Worm (Caenorhabditis elegans) whole organism, early embryonic: Measurements from ENCODE around the gene fezf-1.
A peak's percentile ranks its signal among the peaks of the same experiment; 100 is the strongest.
"Not testable (repeated sequence)": the region's sequence is repeated elsewhere in the genome, so short reads cannot be mapped to it uniquely, and the experiment has no call there.

Experiments
- B0310.2 ChIP-seq: sonication (generic microtip); optimal IDR thresholded peaks from 2 replicates; lab custom pipeline; 2016; ENCODE audit warnings: mild to moderate bottlenecking, missing genetic modification characterization, missing compliant biosample characterization
- F13C5.2 ChIP-seq: sonication (generic microtip); optimal IDR thresholded peaks from 2 replicates; lab custom pipeline; 2017; ENCODE audit warnings: mild to moderate bottlenecking, missing genetic modification characterization, inconsistent platforms, missing compliant biosample characterization
- aly-1 ChIP-seq: sonication (generic microtip); optimal IDR thresholded peaks from 2 replicates; lab custom pipeline; 2016; ENCODE audit warnings: missing genetic modification characterization, missing compliant biosample characterization
- ama-1 ChIP-seq: fragments of 150-350 bp; optimal IDR thresholded peaks from 2 replicates; lab custom pipeline; 2014
- ceh-13 ChIP-seq: fragments of 200-800 bp; sonication (Bioruptor generic); optimal IDR thresholded peaks from 2 replicates; lab custom pipeline; 2018; ENCODE audit warnings: mild to moderate bottlenecking, missing genetic modification characterization, missing compliant biosample characterization
- ceh-36 ChIP-seq: sonication (generic microtip); optimal IDR thresholded peaks from 2 replicates; lab custom pipeline; 2016; ENCODE audit warnings: missing genetic modification characterization, inconsistent platforms, missing compliant biosample characterization
- ets-7 ChIP-seq: sonication (generic microtip); optimal IDR thresholded peaks from 2 replicates; lab custom pipeline; 2016; ENCODE audit warnings: missing genotype, missing genetic modification characterization, missing compliant biosample characterization
- flt-1 ChIP-seq: fragments of 200-800 bp; sonication (Bioruptor generic); IDR thresholded peaks from 2 replicates; pipeline ENCODE4 v1.3.6; 2022; ENCODE audit warnings: missing genetic modification characterization, missing compliant biosample characterization
- hmbx-1 ChIP-seq: sonication (generic microtip); optimal IDR thresholded peaks from 2 replicates; lab custom pipeline; 2016; ENCODE audit warnings: mild to moderate bottlenecking, missing genetic modification characterization, missing compliant biosample characterization
- hmg-4 ChIP-seq: fragments of 200-800 bp; sonication (Bioruptor generic); optimal IDR thresholded peaks from 2 replicates; lab custom pipeline; 2018; ENCODE audit warnings: mild to moderate bottlenecking, missing genetic modification characterization, missing compliant biosample characterization
- hnd-1 ChIP-seq: sonication (generic microtip); optimal IDR thresholded peaks from 2 replicates; lab custom pipeline; 2016; ENCODE audit warnings: missing genetic modification characterization, missing compliant biosample characterization
- pes-1 ChIP-seq: fragments of 200-800 bp; sonication (Bioruptor generic); IDR thresholded peaks from 2 replicates; pipeline ENCODE4 v1.3.6; 2022; ENCODE audit warnings: missing genetic modification reagents, missing genetic modification characterization, missing compliant biosample characterization
- scrt-1 ChIP-seq: fragments of 200-800 bp; sonication (Bioruptor generic); IDR thresholded peaks from 2 replicates; pipeline ENCODE4 v1.3.6; 2022; ENCODE audit warnings: missing genetic modification characterization, missing compliant biosample characterization
- sea-1 ChIP-seq: fragments of 200-800 bp; sonication (Bioruptor generic); conservative IDR thresholded peaks from 2 replicates; pipeline ENCODE4 v1.3.6; 2022; ENCODE audit warnings: missing genetic modification characterization, missing compliant biosample characterization
- tbx-11 ChIP-seq: fragments of 200-800 bp; sonication (Bioruptor generic); IDR thresholded peaks from 2 replicates; pipeline ENCODE4 v1.3.6; 2022; ENCODE audit warnings: missing genetic modification characterization, missing compliant biosample characterization
- tbx-37 ChIP-seq: fragments of 200-800 bp; sonication (Bioruptor generic); conservative IDR thresholded peaks from 2 replicates; pipeline ENCODE4 v1.3.6; 2022; ENCODE audit warnings: missing genetic modification reagents, missing genetic modification characterization, missing compliant biosample characterization
- tra-4 ChIP-seq: sonication (generic microtip); optimal IDR thresholded peaks from 2 replicates; lab custom pipeline; 2017; ENCODE audit warnings: missing genetic modification characterization, missing compliant biosample characterization

fezf-1 gene

ce11 chrIV:13453509-13453908 is 12.4 kb upstream of the fezf-1 start:
- TF ChIP-seq hnd-1 (tag; lab: Kevin White, UChicago) (no peak), tbx-11 (GFP tag; lab: Robert Waterston, UW) (no peak), ama-1 (lab: Kevin White, UChicago) (no peak), ceh-13 (GFP tag; lab: Kevin White, UChicago) (no peak), ets-7 (tag; lab: Kevin White, UChicago) (no peak), aly-1 (tag; lab: Kevin White, UChicago) (no peak), ceh-36 (no peak), hmg-4 (GFP tag; lab: Kevin White, UChicago) (no peak), flt-1 (GFP tag; lab: Robert Waterston, UW) (no peak), pes-1 (GFP tag; lab: Robert Waterston, UW) (no peak)

- TF ChIP-seq ets-7 (tag; lab: Kevin White, UChicago) (no peak), B0310.2 (tag; lab: Kevin White, UChicago) (no peak), F13C5.2 (tag; lab: Kevin White, UChicago) (no peak), sea-1 (no peak), scrt-1 (GFP tag; lab: Robert Waterston, UW) (no peak), hmbx-1 (tag; lab: Kevin White, UChicago) (no peak), ama-1 (lab: Kevin White, UChicago) (no peak), ceh-36 (no peak), ceh-13 (GFP tag; lab: Kevin White, UChicago) (no peak), hmg-4 (GFP tag; lab: Kevin White, UChicago) (no peak), aly-1 (tag; lab: Kevin White, UChicago) (no peak), hnd-1 (tag; lab: Kevin White, UChicago) (no peak), tra-4 (tag; lab: Kevin White, UChicago) (no peak), tbx-11 (GFP tag; lab: Robert Waterston, UW) (no peak), flt-1 (GFP tag; lab: Robert Waterston, UW) (no peak), pes-1 (GFP tag; lab: Robert Waterston, UW) (no peak), tbx-37 (GFP tag; lab: Robert Waterston, UW) (no peak)
Observed at ce11 chrIV:13454698-13455097, 11.2 kb upstream of the fezf-1 start, which contains the start of gene uso-1. Gene uso-1, minus strand, starts transcription at chrIV:13454798.

- not testable (repeated sequence) for TF ChIP-seq pes-1 (GFP tag; lab: Robert Waterston, UW); hmbx-1 (tag; lab: Kevin White, UChicago); ceh-36
Observed at ce11 chrIV:13455200-13455599, 10.7 kb upstream of the fezf-1 start, which contains the start of gene Y38H8A.7. Gene Y38H8A.7, plus strand, starts transcription at chrIV:13455500.

ce11 chrIV:13456893-13457292 is 9.0 kb upstream of the fezf-1 start:
- TF ChIP-seq aly-1 (tag; lab: Kevin White, UChicago) (no peak), pes-1 (GFP tag; lab: Robert Waterston, UW) (no peak), hmbx-1 (tag; lab: Kevin White, UChicago) (no peak), tbx-37 (GFP tag; lab: Robert Waterston, UW) (no peak), ceh-13 (GFP tag; lab: Kevin White, UChicago) (no peak), F13C5.2 (tag; lab: Kevin White, UChicago) (no peak), flt-1 (GFP tag; lab: Robert Waterston, UW) (no peak), hnd-1 (tag; lab: Kevin White, UChicago) (no peak), scrt-1 (GFP tag; lab: Robert Waterston, UW) (no peak), hmg-4 (GFP tag; lab: Kevin White, UChicago) (no peak), ceh-36 (no peak), sea-1 (no peak), tra-4 (tag; lab: Kevin White, UChicago) (no peak), ets-7 (tag; lab: Kevin White, UChicago) (no peak), tbx-11 (GFP tag; lab: Robert Waterston, UW) (no peak), B0310.2 (tag; lab: Kevin White, UChicago) (no peak), ama-1 (lab: Kevin White, UChicago) (no peak)

ce11 chrIV:13458237-13458636 is 7.7 kb upstream of the fezf-1 start:
- 0 out of 2 replicates have a peak, but pooled peaks have one; percentile 5 for TF ChIP-seq scrt-1 (GFP tag; lab: Robert Waterston, UW)
- no peak for TF ChIP-seq ceh-36

- TF ChIP-seq scrt-1 (GFP tag; lab: Robert Waterston, UW), result no peak
- TF ChIP-seq ets-7 (tag; lab: Kevin White, UChicago), result no peak
- no peak for TF ChIP-seq pes-1 (GFP tag; lab: Robert Waterston, UW)
- TF ChIP-seq hmg-4 (GFP tag; lab: Kevin White, UChicago), result no peak
- no peak for TF ChIP-seq sea-1
- no peak for TF ChIP-seq tbx-37 (GFP tag; lab: Robert Waterston, UW)
- no peak for TF ChIP-seq B0310.2 (tag; lab: Kevin White, UChicago)
- no peak for TF ChIP-seq ama-1 (lab: Kevin White, UChicago)
- no peak for TF ChIP-seq aly-1 (tag; lab: Kevin White, UChicago)
- no peak for TF ChIP-seq ceh-13 (GFP tag; lab: Kevin White, UChicago)
- TF ChIP-seq tra-4 (tag; lab: Kevin White, UChicago), result no peak
- no peak for TF ChIP-seq tbx-11 (GFP tag; lab: Robert Waterston, UW)
- no peak for TF ChIP-seq F13C5.2 (tag; lab: Kevin White, UChicago)
Observed at ce11 chrIV:13460876-13461275, 5.0 kb upstream of the fezf-1 start, which contains the start of gene Y38H8A.12. Gene Y38H8A.12, minus strand, starts transcription at chrIV:13460976.

ce11 chrIV:13463889-13464288 is 2.0 kb upstream of the fezf-1 start:
- peak; percentile 62; the same call in 1 of the 2 replicates for TF ChIP-seq flt-1 (GFP tag; lab: Robert Waterston, UW)
- peak; percentile 66; the same call in 1 of the 2 replicates for TF ChIP-seq pes-1 (GFP tag; lab: Robert Waterston, UW)
